Worm (Caenorhabditis elegans): ENCODE results near the gene C08F11.7.

DNA sequence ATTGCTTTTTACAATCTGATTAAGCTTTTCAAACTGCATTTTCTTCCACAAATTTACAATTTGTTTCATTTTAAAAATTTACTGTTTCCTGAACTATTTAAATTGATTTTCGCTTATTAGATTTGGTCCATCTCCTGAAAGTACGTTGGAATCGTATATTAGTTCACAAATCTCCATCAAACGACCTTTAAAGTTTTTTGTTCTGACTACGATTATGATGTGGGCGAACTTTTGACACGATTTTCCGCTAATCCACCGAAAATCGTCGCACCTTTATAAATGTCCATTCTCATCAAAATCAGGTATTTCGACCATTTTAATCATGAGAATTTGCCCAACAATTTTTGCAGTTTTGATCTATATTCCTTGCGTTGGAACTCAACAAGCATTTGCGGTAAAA is 13.5 kb upstream of the C08F11.7 start, which contains the start of gene C08F11.1:
- TF ChIP-seq snpc-4 (tag; optimal IDR thresholded peaks at IDR 0.05) (no peak), ceh-16 (tag; optimal IDR thresholded peaks at IDR 0.05) (no peak), pqm-1 (tag; optimal IDR thresholded peaks at IDR 0.05) (no peak), lin-15B (tag; optimal IDR thresholded peaks at IDR 0.05) (no peak), nhr-12 (tag; optimal IDR thresholded peaks at IDR 0.05) (no peak), nfya-1 (tag; optimal IDR thresholded peaks at IDR 0.05; ENCODE audit: insufficient read depth) (no peak), nhr-237 (tag; optimal IDR thresholded peaks at IDR 0.05) (no peak), elt-3 (tag; optimal IDR thresholded peaks at IDR 0.05) (no peak), ceh-82 (tag; optimal IDR thresholded peaks at IDR 0.05) (no peak), mdl-1 (tag; optimal IDR thresholded peaks at IDR 0.05) (no peak), elt-2 (tag; optimal IDR thresholded peaks at IDR 0.05) (no peak)

Measured in whole organism, L3 larva.